Worm (Caenorhabditis elegans): ENCODE data around the gene rcat-1.
A peak's percentile ranks its signal among the peaks of the same experiment; 100 is the strongest.

rcat-1 gene

DNA sequence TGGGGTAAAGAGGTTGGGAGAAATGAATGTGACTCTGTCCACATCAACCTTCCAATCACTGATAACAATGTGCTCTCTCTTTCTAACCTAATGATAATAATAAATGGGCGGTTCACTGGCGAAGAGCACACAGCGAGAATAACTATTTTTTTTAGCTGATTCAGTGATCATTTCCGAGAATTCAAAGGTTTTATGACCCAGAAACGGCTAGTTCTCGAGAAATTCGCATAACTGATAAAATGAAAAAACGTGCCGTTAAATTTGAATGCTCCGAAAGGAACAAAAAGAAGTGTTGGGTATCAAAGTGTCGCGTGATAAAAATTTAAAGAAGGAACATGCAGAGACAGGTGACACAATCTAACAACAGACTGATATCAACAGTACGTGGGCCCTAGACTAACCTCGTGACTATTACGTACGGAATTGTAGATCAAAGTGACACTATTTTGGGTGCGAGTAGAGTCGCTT, 40.5 kb upstream of the rcat-1 start:
- TF ChIP-seq eor-1 (tag; optimal IDR thresholded peaks at IDR 0.05) (no peak), ztf-4 (tag; optimal IDR thresholded peaks at IDR 0.05) (no peak), fkh-10 (GFP tag; optimal IDR thresholded peaks at IDR 0.05) (no peak), jun-1 (tag; optimal IDR thresholded peaks at IDR 0.05) (peak; percentile 70), nhr-11 (tag; optimal IDR thresholded peaks at IDR 0.05) (no peak), ceh-16 (tag; optimal IDR thresholded peaks at IDR 0.05) (no peak), snpc-4 (tag; optimal IDR thresholded peaks at IDR 0.05) (no peak), R02D3.7 (tag; optimal IDR thresholded peaks at IDR 0.05) (no peak), nhr-76 (tag; optimal IDR thresholded peaks at IDR 0.05) (no peak), lin-39 (tag; optimal IDR thresholded peaks at IDR 0.05) (no peak), lsy-12 (tag; optimal IDR thresholded peaks at IDR 0.05) (no peak), pqm-1 (tag; optimal IDR thresholded peaks at IDR 0.05) (peak; percentile 79), tbx-2 (tag; optimal IDR thresholded peaks at IDR 0.05) (no peak), nhr-12 (tag; optimal IDR thresholded peaks at IDR 0.05) (no peak), nhr-77 (tag; optimal IDR thresholded peaks at IDR 0.05) (no peak), hmg-11 (tag; optimal IDR thresholded peaks at IDR 0.05) (no peak), skn-1 (tag; optimal IDR thresholded peaks at IDR 0.05) (peak; percentile 40), nhr-28 (tag; optimal IDR thresholded peaks at IDR 0.05) (no peak), egl-27 (tag; optimal IDR thresholded peaks at IDR 0.05) (no peak), ceh-9 (tag; optimal IDR thresholded peaks at IDR 0.05) (no peak), nhr-237 (tag; optimal IDR thresholded peaks at IDR 0.05) (no peak), sea-2 (GFP tag; optimal IDR thresholded peaks at IDR 0.05) (no peak), mdl-1 (tag; optimal IDR thresholded peaks at IDR 0.05) (no peak), nfya-1 (tag; optimal IDR thresholded peaks at IDR 0.05; ENCODE audit: insufficient read depth) (no peak), elt-3 (tag; optimal IDR thresholded peaks at IDR 0.05) (no peak), ZK546.5 (tag; optimal IDR thresholded peaks at IDR 0.05) (no peak), fos-1 (tag; optimal IDR thresholded peaks at IDR 0.05) (no peak), pha-4 (tag; optimal IDR thresholded peaks at IDR 0.05) (peak; percentile 59), ama-1 (optimal IDR thresholded peaks at IDR 0.05) (no peak), elt-2 (tag; optimal IDR thresholded peaks at IDR 0.05) (peak; percentile 96), zag-1 (tag; optimal IDR thresholded peaks at IDR 0.05) (no peak)

DNA sequence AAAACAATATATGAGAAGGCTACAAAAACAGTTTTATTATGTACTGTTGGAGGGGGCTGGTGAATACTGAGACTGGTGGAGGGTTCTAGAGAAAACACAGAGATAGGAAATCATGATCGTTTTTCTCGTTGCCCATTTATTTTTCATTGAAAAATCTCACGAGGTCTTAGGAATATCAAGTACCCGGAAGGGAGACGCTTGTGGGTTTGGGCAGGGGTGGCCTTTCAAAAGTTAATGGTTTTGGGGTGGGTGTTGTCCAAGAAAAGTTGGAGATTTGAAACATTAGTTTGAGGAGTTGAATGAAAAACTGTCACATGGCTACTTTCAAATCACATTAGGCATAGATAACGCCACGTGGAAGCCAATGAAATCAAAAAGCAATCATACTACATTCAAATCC, 39.5 kb upstream of the rcat-1 start:
- TF ChIP-seq pha-4 (tag; optimal IDR thresholded peaks at IDR 0.05): peak; percentile 15
- no peak for TF ChIP-seq elt-2 (tag; optimal IDR thresholded peaks at IDR 0.05)
- TF ChIP-seq nfya-1 (tag; optimal IDR thresholded peaks at IDR 0.05; ENCODE audit: insufficient read depth): peak; percentile 13
- no peak for TF ChIP-seq fkh-10 (GFP tag; optimal IDR thresholded peaks at IDR 0.05)
- no peak for TF ChIP-seq nhr-25 (tag; optimal IDR thresholded peaks at IDR 0.05)
- TF ChIP-seq ZK546.5 (tag; optimal IDR thresholded peaks at IDR 0.05): no peak
- no peak for TF ChIP-seq egl-5 (tag; optimal IDR thresholded peaks at IDR 0.05)
- TF ChIP-seq jun-1 (tag; optimal IDR thresholded peaks at IDR 0.05): peak; percentile 38
- TF ChIP-seq nhr-12 (tag; optimal IDR thresholded peaks at IDR 0.05): no peak
- TF ChIP-seq ceh-82 (tag; optimal IDR thresholded peaks at IDR 0.05): no peak
- no peak for TF ChIP-seq lin-39 (tag; optimal IDR thresholded peaks at IDR 0.05)
- no peak for TF ChIP-seq aly-2 (tag; optimal IDR thresholded peaks at IDR 0.05)
- no peak for TF ChIP-seq daf-12 (tag; optimal IDR thresholded peaks at IDR 0.05)
- TF ChIP-seq nhr-237 (tag; optimal IDR thresholded peaks at IDR 0.05): no peak
- TF ChIP-seq unc-62 (GFP tag; optimal IDR thresholded peaks at IDR 0.05): no peak
- no peak for TF ChIP-seq nhr-23 (tag; optimal IDR thresholded peaks at IDR 0.05)
- no peak for TF ChIP-seq elt-1 (tag; optimal IDR thresholded peaks at IDR 0.05)
- TF ChIP-seq fos-1 (tag; optimal IDR thresholded peaks at IDR 0.05): no peak
- no peak for TF ChIP-seq nhr-76 (tag; optimal IDR thresholded peaks at IDR 0.05)
- peak; percentile 27 for TF ChIP-seq ama-1 (optimal IDR thresholded peaks at IDR 0.05)
- no peak for TF ChIP-seq mml-1 (tag; optimal IDR thresholded peaks at IDR 0.05)
- TF ChIP-seq pqm-1 (tag; optimal IDR thresholded peaks at IDR 0.05): no peak
- no peak for TF ChIP-seq tbx-2 (tag; optimal IDR thresholded peaks at IDR 0.05)
- no peak for TF ChIP-seq lin-15B (tag; optimal IDR thresholded peaks at IDR 0.05)
- no peak for TF ChIP-seq mdl-1 (tag; optimal IDR thresholded peaks at IDR 0.05)
- TF ChIP-seq nhr-77 (tag; optimal IDR thresholded peaks at IDR 0.05): no peak
- TF ChIP-seq lsy-12 (tag; optimal IDR thresholded peaks at IDR 0.05): no peak
- peak; percentile 8 for TF ChIP-seq nhr-43 (tag; optimal IDR thresholded peaks at IDR 0.05; ENCODE audit: poor library complexity, severe bottlenecking)
- TF ChIP-seq sea-2 (GFP tag; optimal IDR thresholded peaks at IDR 0.05): no peak
- TF ChIP-seq nhr-11 (tag; optimal IDR thresholded peaks at IDR 0.05): no peak
